Fruit fly (Drosophila melanogaster): ENCODE measurements around the gene Taf7.

Taf7 gene

dm6 chr3R:7926354-7926753, 19.2 kb downstream of the Taf7 start:
- TF ChIP-seq Ets65A (GFP tag) (peak; percentile 66), CG8281 (tag; optimal IDR thresholded peaks at IDR 0.05) (peak; percentile 91), HLH3B (GFP tag; IDR thresholded peaks at IDR 0.05) (no peak), rib (GFP tag; IDR thresholded peaks at IDR 0.05) (no peak)

dm6 chr3R:7936786-7937363, 29.7 kb downstream of the Taf7 start:
- TF ChIP-seq CG42726 (GFP tag; IDR thresholded peaks at IDR 0.05; ENCODE audit: partially characterized antibody) (0 out of 2 replicates have a peak, but pooled peaks have one; percentile 34), CG33557 (GFP tag; optimal IDR thresholded peaks at IDR 0.05) (no peak), CG13296 (GFP tag; optimal IDR thresholded peaks at IDR 0.05) (no peak), CG17359 (tag; optimal IDR thresholded peaks at IDR 0.05) (no peak), CG8290 (GFP tag; optimal IDR thresholded peaks at IDR 0.05) (no peak), CG8290 (tag; optimal IDR thresholded peaks at IDR 0.05) (no peak), Nf-YC (tag; optimal IDR thresholded peaks at IDR 0.05) (peak; percentile 97), CG9817 (tag; optimal IDR thresholded peaks at IDR 0.05) (no peak), CHES-1-like (GFP tag; optimal IDR thresholded peaks at IDR 0.05) (no peak), CG11560 (tag; IDR thresholded peaks at IDR 0.05) (no peak), CG9437 (GFP tag; optimal IDR thresholded peaks at IDR 0.05) (no peak), ken (GFP tag; IDR thresholded peaks at IDR 0.05) (no peak), D (optimal IDR thresholded peaks at IDR 0.05) (peak; percentile 32), D (GFP tag; optimal IDR thresholded peaks at IDR 0.05) (no peak), CG2199 (GFP tag; IDR thresholded peaks at IDR 0.05) (0 out of 3 replicates have a peak, but pooled peaks have one; percentile 55), disco-r (GFP tag; optimal IDR thresholded peaks at IDR 0.05) (no peak), Sin3A (optimal IDR thresholded peaks at IDR 0.05) (no peak), chinmo (GFP tag; IDR thresholded peaks at IDR 0.05; ENCODE audit: partially characterized antibody) (peak; percentile 66; the same call in 1 of the 4 replicates), Ada2b (GFP tag; IDR thresholded peaks at IDR 0.05) (no peak), CG3163 (GFP tag; optimal IDR thresholded peaks at IDR 0.05) (peak; percentile 4), Bdp1 (GFP tag; optimal IDR thresholded peaks at IDR 0.05) (no peak), onecut (GFP tag; IDR thresholded peaks at IDR 0.05) (no peak), otp (GFP tag; IDR thresholded peaks at IDR 0.05) (no peak), CG18476 (GFP tag; optimal IDR thresholded peaks at IDR 0.05) (no peak), Nf-YA (GFP tag; IDR thresholded peaks at IDR 0.05) (peak; percentile 73), Neu2 (GFP tag; optimal IDR thresholded peaks at IDR 0.05; ENCODE audit: borderline replicate concordance) (no peak), Nf-YB (GFP tag; optimal IDR thresholded peaks at IDR 0.05) (peak; percentile 99), sob (GFP tag; IDR thresholded peaks at IDR 0.05) (no peak), croc (GFP tag; conservative IDR thresholded peaks at IDR 0.05) (no peak), C15 (GFP tag; IDR thresholded peaks at IDR 0.05) (no peak), HLH4C (GFP tag; IDR thresholded peaks at IDR 0.05; ENCODE audit: partially characterized antibody) (0 out of 3 replicates have a peak, but pooled peaks have one; percentile 34), CG4854 (GFP tag; optimal IDR thresholded peaks at IDR 0.05) (no peak), h (optimal IDR thresholded peaks at IDR 0.05) (no peak), dimm (GFP tag; IDR thresholded peaks at IDR 0.05) (no peak), lilli (GFP tag; optimal IDR thresholded peaks at IDR 0.05) (no peak), Fer2 (tag; optimal IDR thresholded peaks at IDR 0.05) (no peak), CG13287 (GFP tag; IDR thresholded peaks at IDR 0.05; ENCODE audit: partially characterized antibody) (peak; percentile 14; the same call in 1 of the 2 replicates), trh (GFP tag; optimal IDR thresholded peaks at IDR 0.05) (no peak), CG11696 (GFP tag; IDR thresholded peaks at IDR 0.05) (no peak), Ets97D (GFP tag; optimal IDR thresholded peaks at IDR 0.05) (no peak), Elba2 (GFP tag; optimal IDR thresholded peaks at IDR 0.05) (no peak), pnt (GFP tag; optimal IDR thresholded peaks at IDR 0.05) (no peak), NfI (GFP tag; optimal IDR thresholded peaks at IDR 0.05) (no peak), CG3281 (GFP tag; optimal IDR thresholded peaks at IDR 0.05) (no peak), Hr78 (GFP tag; optimal IDR thresholded peaks at IDR 0.05) (no peak), Eip74EF (GFP tag; optimal IDR thresholded peaks at IDR 0.05) (no peak)

Measured in whole organism, embryonic.